Worm (Caenorhabditis elegans): ENCODE data around the gene npr-8.

- TF ChIP-seq R02D3.7 (tag; optimal IDR thresholded peaks at IDR 0.05) (no peak), nhr-11 (tag; optimal IDR thresholded peaks at IDR 0.05) (no peak), ceh-9 (tag; optimal IDR thresholded peaks at IDR 0.05) (no peak), unc-62 (GFP tag; optimal IDR thresholded peaks at IDR 0.05) (no peak), nhr-28 (tag; optimal IDR thresholded peaks at IDR 0.05) (no peak)
Measured at ce11 chrX:7398584-7398983, 21.5 kb downstream of the npr-8 start, which contains the start of gene C10A4.10.
